Worm (Caenorhabditis elegans): Measurements from ENCODE around the gene swt-6.

swt-6 gene

ce11 chrV:13907557-13908104 is 46.5 kb upstream of the swt-6 start (continued):
- no peak for TF ChIP-seq T07F8.4 (tag; optimal IDR thresholded peaks at IDR 0.05)
- TF ChIP-seq madf-3 (GFP tag; IDR thresholded peaks at IDR 0.05), result peak; percentile 69
- no peak for TF ChIP-seq aptf-2 (GFP tag; conservative IDR thresholded peaks at IDR 0.05)
- peak; percentile 16 for TF ChIP-seq zim-3 (tag; optimal IDR thresholded peaks at IDR 0.05)
- TF ChIP-seq ztf-18 (tag; optimal IDR thresholded peaks at IDR 0.05), result no peak
- no peak for TF ChIP-seq dpl-1 (GFP tag; optimal IDR thresholded peaks at IDR 0.05)
- TF ChIP-seq B0035.1 (tag; optimal IDR thresholded peaks at IDR 0.05), result peak; percentile 69
- TF ChIP-seq madf-6 (GFP tag; IDR thresholded peaks at IDR 0.05), result no peak; the same call in 1 of the 2 replicates
- TF ChIP-seq mxl-1 (tag; optimal IDR thresholded peaks at IDR 0.05), result no peak
- no peak for TF ChIP-seq efl-1 (GFP tag; optimal IDR thresholded peaks at IDR 0.05)
- 0 out of 2 replicates have a peak, but pooled peaks have one; percentile 69 for TF ChIP-seq lag-1 (GFP tag; IDR thresholded peaks at IDR 0.05)
- peak; percentile 55 for TF ChIP-seq K12H6.12 (tag; optimal IDR thresholded peaks at IDR 0.05)
- peak; percentile 67 for TF ChIP-seq athp-1 (tag; optimal IDR thresholded peaks at IDR 0.05)
- TF ChIP-seq ets-4 (GFP tag; optimal IDR thresholded peaks at IDR 0.05), result peak; percentile 81
- TF ChIP-seq gei-17 (GFP tag; optimal IDR thresholded peaks at IDR 0.05), result peak; percentile 76
- TF ChIP-seq F57C9.4 (tag; optimal IDR thresholded peaks at IDR 0.05), result peak; percentile 78
- peak; percentile 65; the same call in 1 of the 2 replicates for TF ChIP-seq hsf-1 (GFP tag; IDR thresholded peaks at IDR 0.05)
- no peak for TF ChIP-seq madf-8 (GFP tag; conservative IDR thresholded peaks at IDR 0.05)
- TF ChIP-seq cebp-2 (GFP tag; IDR thresholded peaks at IDR 0.05), result 0 out of 2 replicates have a peak, but pooled peaks have one; percentile 58
- peak; percentile 55 for TF ChIP-seq pha-4 (tag; optimal IDR thresholded peaks at IDR 0.05)
- no peak for TF ChIP-seq hlh-26 (GFP tag; conservative IDR thresholded peaks at IDR 0.05)
- peak; percentile 84 for TF ChIP-seq K11D2.4 (GFP tag; IDR thresholded peaks at IDR 0.05)
- no peak for TF ChIP-seq nfya-1 (tag; optimal IDR thresholded peaks at IDR 0.05; ENCODE audit: borderline replicate concordance, insufficient read depth)
- TF ChIP-seq Y79H2A.3 (GFP tag; conservative IDR thresholded peaks at IDR 0.05), result peak; percentile 64; the same call in 1 of the 2 replicates
- no peak for TF ChIP-seq sdz-38 (tag; optimal IDR thresholded peaks at IDR 0.05)
- TF ChIP-seq sptf-2 (GFP tag; optimal IDR thresholded peaks at IDR 0.05), result no peak
- TF ChIP-seq madf-10 (tag; optimal IDR thresholded peaks at IDR 0.05), result peak; percentile 64
- TF ChIP-seq let-607 (tag; optimal IDR thresholded peaks at IDR 0.05), result peak; percentile 4 to 34
- TF ChIP-seq B0336.3 (GFP tag; IDR thresholded peaks at IDR 0.05), result peak; percentile 96
- TF ChIP-seq lin-35 (GFP tag; optimal IDR thresholded peaks at IDR 0.05), result peak in 1 of 3 experiments; percentile 55
- TF ChIP-seq egl-44 (GFP tag; IDR thresholded peaks at IDR 0.05), result peak; percentile 77
- peak; percentile 88; the same call in 1 of the 2 replicates for TF ChIP-seq aptf-3 (GFP tag; IDR thresholded peaks at IDR 0.05)
- peak; percentile 35 for TF ChIP-seq die-1 (tag; optimal IDR thresholded peaks at IDR 0.05)
- peak; percentile 91 for TF ChIP-seq lin-26 (GFP tag; IDR thresholded peaks at IDR 0.05)
- TF ChIP-seq C06A6.2 (GFP tag; conservative IDR thresholded peaks at IDR 0.05), result peak; percentile 74
- TF ChIP-seq nfyb-1 (GFP tag; IDR thresholded peaks at IDR 0.05), result peak; percentile 95
- peak; percentile 92 for TF ChIP-seq F52B5.7 (tag; optimal IDR thresholded peaks at IDR 0.05)
- peak; percentile 54; the same call in 1 of the 2 replicates for TF ChIP-seq ceh-100 (GFP tag; IDR thresholded peaks at IDR 0.05)
- TF ChIP-seq F49E8.2 (tag; optimal IDR thresholded peaks at IDR 0.05; ENCODE audit: insufficient read depth), result no peak
- peak; percentile 88 for TF ChIP-seq mel-28 (tag; optimal IDR thresholded peaks at IDR 0.05; ENCODE audit: borderline replicate concordance)
- no peak for TF ChIP-seq akir-1 (GFP tag; optimal IDR thresholded peaks at IDR 0.05)
- TF ChIP-seq ztf-26 (tag; optimal IDR thresholded peaks at IDR 0.05), result peak; percentile 86
- TF ChIP-seq F22D6.2 (tag; optimal IDR thresholded peaks at IDR 0.05), result peak; percentile 56
- no peak for TF ChIP-seq snpc-1.1 (tag; optimal IDR thresholded peaks at IDR 0.05; ENCODE audit: insufficient read depth)
- TF ChIP-seq Y67H2A.10 (GFP tag; conservative IDR thresholded peaks at IDR 0.05), result peak; percentile 54; the same call in 1 of the 2 replicates
- TF ChIP-seq hlh-12 (tag; optimal IDR thresholded peaks at IDR 0.05), result no peak
- no peak for TF ChIP-seq zfh-2 (GFP tag; conservative IDR thresholded peaks at IDR 0.05)

Data from whole organism, young adult.